Worm (Caenorhabditis elegans): Measurements from ENCODE around the gene tag-294.

DNA sequence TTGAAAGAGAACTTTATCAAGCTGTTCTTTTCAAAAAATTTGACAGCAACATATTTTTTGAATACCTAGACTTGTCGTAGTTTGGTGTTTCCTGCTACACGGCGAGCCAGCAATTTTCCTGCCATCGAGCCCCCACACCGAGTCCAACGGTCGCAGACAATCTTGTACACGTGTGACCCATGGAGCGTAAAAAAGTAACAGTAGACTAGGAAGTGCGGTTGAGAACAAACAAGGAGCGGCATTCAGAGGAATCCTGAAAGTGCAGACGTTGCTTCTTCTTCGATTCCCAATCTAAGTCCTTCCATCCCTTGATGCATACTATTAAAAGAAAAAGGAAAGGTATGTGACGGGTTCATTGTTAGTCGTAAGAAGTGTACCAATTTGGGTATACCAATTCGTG is 27.7 kb upstream of the tag-294 start, which contains the start of gene twnk-1:
- TF ChIP-seq klf-2 (GFP tag; conservative IDR thresholded peaks at IDR 0.05): no peak
- no peak for TF ChIP-seq ztf-23 (GFP tag; IDR thresholded peaks at IDR 0.05)
- no peak for TF ChIP-seq cog-1 (tag; optimal IDR thresholded peaks at IDR 0.05)
- TF ChIP-seq med-1 (GFP tag; optimal IDR thresholded peaks at IDR 0.05; ENCODE audit: insufficient read depth): no peak
- no peak for TF ChIP-seq flt-1 (GFP tag; IDR thresholded peaks at IDR 0.05)
- no peak for TF ChIP-seq T22C8.4 (GFP tag; IDR thresholded peaks at IDR 0.05)
- TF ChIP-seq ztf-29 (GFP tag; IDR thresholded peaks at IDR 0.05): no peak

Measured in whole organism, midembryonic.